Fruit fly (Drosophila melanogaster): ENCODE measurements around the gene CG2519.

The CG2519 gene

DNA sequence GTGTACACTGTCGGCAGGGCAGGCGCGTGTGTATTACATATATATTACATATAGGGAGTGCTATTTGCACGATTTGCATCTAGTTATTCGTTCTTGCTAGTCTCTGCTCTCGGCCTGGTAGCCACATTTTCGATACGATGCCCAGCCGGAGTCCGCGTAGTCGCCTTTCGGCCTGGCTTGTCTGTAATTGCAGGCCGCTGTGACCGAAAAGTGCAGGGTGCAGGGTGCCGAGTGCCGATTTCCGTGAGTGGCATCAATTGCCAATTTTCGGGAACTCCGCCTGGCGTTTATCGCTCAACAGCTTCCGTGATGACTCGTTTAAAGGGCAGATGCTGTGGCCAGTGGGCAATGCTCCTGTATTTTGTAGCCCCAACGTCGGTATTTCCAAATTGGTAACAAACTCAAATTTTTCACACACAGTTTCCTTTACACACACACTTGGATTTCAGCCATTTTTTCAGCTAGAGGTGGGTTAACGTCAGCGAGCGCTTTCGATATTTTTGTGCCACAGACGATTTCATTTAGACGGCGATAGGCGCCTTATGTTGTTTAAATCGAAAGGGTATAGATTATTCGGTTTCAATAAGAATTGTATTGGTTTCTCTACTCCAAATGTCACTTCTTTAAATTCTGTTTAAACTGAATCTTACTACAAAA is 40.4 kb upstream of the CG2519 start, which contains the start of gene CG2926 (continued):
- TF ChIP-seq CG4360 (GFP tag; IDR thresholded peaks at IDR 0.05), result no peak
- 0 out of 2 replicates have a peak, but pooled peaks have one; percentile 15 for TF ChIP-seq crol (GFP tag; IDR thresholded peaks at IDR 0.05)
- no peak for TF ChIP-seq btn (GFP tag; optimal IDR thresholded peaks at IDR 0.05)
- peak; percentile 39 for TF ChIP-seq CG7786 (GFP tag; optimal IDR thresholded peaks at IDR 0.05)
- no peak for TF ChIP-seq B-H2 (GFP tag; optimal IDR thresholded peaks at IDR 0.05)
- peak; percentile 58; the same call in 2 of the 3 replicates for TF ChIP-seq CG11456 (GFP tag; IDR thresholded peaks at IDR 0.05)
- TF ChIP-seq pfk (GFP tag; optimal IDR thresholded peaks at IDR 0.05), result no peak
- TF ChIP-seq seq (GFP tag; IDR thresholded peaks at IDR 0.05), result no peak
- no peak for TF ChIP-seq zf30C (GFP tag; optimal IDR thresholded peaks at IDR 0.05)
- no peak for TF ChIP-seq dimm (GFP tag; IDR thresholded peaks at IDR 0.05)
- TF ChIP-seq Blimp-1 (GFP tag; optimal IDR thresholded peaks at IDR 0.05), result no peak
- no peak for TF ChIP-seq toy (GFP tag; IDR thresholded peaks at IDR 0.05)
- peak in 1 of 3 experiments; percentile 29 for TF ChIP-seq Stat92E (GFP tag; optimal IDR thresholded peaks at IDR 0.05)
- TF ChIP-seq CG9215 (GFP tag; IDR thresholded peaks at IDR 0.05), result no peak
- TF ChIP-seq Eip74EF (GFP tag; optimal IDR thresholded peaks at IDR 0.05), result no peak
- peak; percentile 91 for TF ChIP-seq ato (GFP tag; IDR thresholded peaks at IDR 0.05; ENCODE audit: partially characterized antibody)
- TF ChIP-seq Optix (GFP tag; IDR thresholded peaks at IDR 0.05), result 0 out of 3 replicates have a peak, but pooled peaks have one; percentile 20
- no peak for TF ChIP-seq MTF-1 (GFP tag; optimal IDR thresholded peaks at IDR 0.05; ENCODE audit: borderline replicate concordance)
- no peak for TF ChIP-seq danr (GFP tag; IDR thresholded peaks at IDR 0.05)
- no peak for TF ChIP-seq CG30403 (GFP tag; optimal IDR thresholded peaks at IDR 0.05)
- TF ChIP-seq CG30431 (GFP tag; optimal IDR thresholded peaks at IDR 0.05), result no peak
- no peak for TF ChIP-seq CG15479 (GFP tag; optimal IDR thresholded peaks at IDR 0.05)
- TF ChIP-seq klu (GFP tag; IDR thresholded peaks at IDR 0.05), result no peak
- TF ChIP-seq sens (GFP tag), result no peak
- 0 out of 3 replicates have a peak, but pooled peaks have one; percentile 6 for TF ChIP-seq ci (GFP tag; IDR thresholded peaks at IDR 0.05)
- TF ChIP-seq Mes4 (GFP tag; optimal IDR thresholded peaks at IDR 0.05), result no peak
- no peak for TF ChIP-seq CG11093 (GFP tag; IDR thresholded peaks at IDR 0.05)
- peak; percentile 100 for TF ChIP-seq D19A (tag; optimal IDR thresholded peaks at IDR 0.05)
- no peak for TF ChIP-seq CG10462 (GFP tag; optimal IDR thresholded peaks at IDR 0.05)
- TF ChIP-seq CG6689 (GFP tag; IDR thresholded peaks at IDR 0.05), result no peak
- TF ChIP-seq Hr39 (optimal IDR thresholded peaks at IDR 0.05), result no peak
- no peak for TF ChIP-seq CG12299 (tag; optimal IDR thresholded peaks at IDR 0.05)
- TF ChIP-seq Meics (GFP tag; optimal IDR thresholded peaks at IDR 0.05), result no peak
- no peak for TF ChIP-seq CG2712 (tag; optimal IDR thresholded peaks at IDR 0.05)
- no peak for TF ChIP-seq pb (GFP tag; optimal IDR thresholded peaks at IDR 0.05)
- TF ChIP-seq CG7745 (tag; optimal IDR thresholded peaks at IDR 0.05), result no peak
- TF ChIP-seq CG18476 (GFP tag; optimal IDR thresholded peaks at IDR 0.05), result no peak
- peak; percentile 13 for TF ChIP-seq tx (GFP tag; optimal IDR thresholded peaks at IDR 0.05)
- peak; percentile 93 for TF ChIP-seq bbx (GFP tag; IDR thresholded peaks at IDR 0.05; ENCODE audit: partially characterized antibody)
- peak; percentile 43; the same call in 1 of the 2 replicates for TF ChIP-seq CG14014 (GFP tag; IDR thresholded peaks at IDR 0.05)
- no peak for TF ChIP-seq fd96Cb (tag; optimal IDR thresholded peaks at IDR 0.05)
- peak; percentile 40 for TF ChIP-seq CG33213 (GFP tag; optimal IDR thresholded peaks at IDR 0.05)
- no peak for TF ChIP-seq slp2 (GFP tag; optimal IDR thresholded peaks at IDR 0.05)
- TF ChIP-seq CG12219 (GFP tag; optimal IDR thresholded peaks at IDR 0.05), result no peak
- no peak for TF ChIP-seq HLHmδ (GFP tag; optimal IDR thresholded peaks at IDR 0.05)
- TF ChIP-seq sens-2 (GFP tag; IDR thresholded peaks at IDR 0.05), result no peak
- TF ChIP-seq Sox100B (GFP tag; optimal IDR thresholded peaks at IDR 0.05), result no peak
- TF ChIP-seq Lhr (GFP tag; optimal IDR thresholded peaks at IDR 0.05), result no peak
- TF ChIP-seq ranshi (GFP tag; IDR thresholded peaks at IDR 0.05), result no peak
- no peak for TF ChIP-seq Lim3 (GFP tag; IDR thresholded peaks at IDR 0.05)
- no peak for TF ChIP-seq aop (GFP tag; IDR thresholded peaks at IDR 0.05)

Measured in whole organism, embryonic.